Worm (Caenorhabditis elegans) whole organism, L4 larva: ENCODE measurements around the gene srv-11.

Source experiments
- F10B5.3 ChIP-seq: sonication (generic microtip); optimal IDR thresholded peaks from 2 replicates; lab custom pipeline; 2016; ENCODE audit warnings: mild to moderate bottlenecking, missing genetic modification characterization, missing compliant biosample characterization
- F26F4.8 ChIP-seq: fragments of 200-800 bp; sonication (Bioruptor generic); conservative IDR thresholded peaks from 2 replicates; pipeline ENCODE4 v1.3.6; 2022; ENCODE audit warnings: missing genetic modification characterization, missing compliant biosample characterization
- F37D6.2 ChIP-seq: sonication (generic microtip); optimal IDR thresholded peaks from 2 replicates; lab custom pipeline; 2016; ENCODE audit warnings: mild to moderate bottlenecking, missing genetic modification characterization, missing compliant biosample characterization
- F44E2.7 ChIP-seq: fragments of 200-800 bp; sonication (Bioruptor generic); IDR thresholded peaks from 2 replicates; pipeline ENCODE4 v2.1.2; 2022; ENCODE audit warnings: missing genetic modification characterization, missing compliant biosample characterization
- R02D3.7 ChIP-seq: fragments of 150-350 bp; sonication (generic microtip); optimal IDR thresholded peaks from 3 replicates; lab custom pipeline; 2014; ENCODE audit warnings: missing biosample characterization, missing genetic modification characterization
- T26A8.4 ChIP-seq: fragments of 200-800 bp; sonication (Bioruptor generic); IDR thresholded peaks from 2 replicates; pipeline ENCODE4 v1.3.6; 2022; ENCODE audit warnings: missing genetic modification characterization, missing compliant biosample characterization
- Y105C5A.15 ChIP-seq: fragments of 200-800 bp; sonication (Bioruptor generic); IDR thresholded peaks from 2 replicates; pipeline ENCODE4 v1.3.6; 2022; ENCODE audit warnings: missing genetic modification characterization, missing compliant biosample characterization
- Y5F2A.4 ChIP-seq: fragments of 200-800 bp; sonication (Bioruptor generic); optimal IDR thresholded peaks from 2 replicates; lab custom pipeline; 2018; ENCODE audit warnings: mild to moderate bottlenecking, missing genetic modification characterization, missing compliant biosample characterization
- ZK546.5 ChIP-seq, 2 experiments: sonication (generic microtip); optimal IDR thresholded peaks; 2 replicates each; lab custom pipeline; 2017; ENCODE audit warnings: missing biosample characterization in 2 of 2, missing genetic modification characterization in 2 of 2
- arid-1 ChIP-seq: fragments of 200-800 bp; sonication (Bioruptor generic); conservative IDR thresholded peaks from 2 replicates; pipeline ENCODE4 v1.3.6; 2022; ENCODE audit warnings: missing genetic modification reagents, missing genetic modification characterization, missing compliant biosample characterization
- attf-4 ChIP-seq: sonication (generic microtip); optimal IDR thresholded peaks from 3 replicates; lab custom pipeline; 2017; ENCODE audit warnings: missing biosample characterization, missing genetic modification characterization
- ceh-32 ChIP-seq: sonication (generic microtip); optimal IDR thresholded peaks from 2 replicates; lab custom pipeline; 2016; ENCODE audit warnings: mild to moderate bottlenecking, missing genetic modification characterization, missing compliant biosample characterization; ENCODE audit not compliant: poor library complexity
- ceh-44 ChIP-seq: fragments of 200-800 bp; sonication (Bioruptor generic); IDR thresholded peaks from 2 replicates; pipeline ENCODE4 v1.3.6; 2022; ENCODE audit warnings: missing genetic modification reagents, missing genetic modification characterization, missing compliant biosample characterization
- ceh-62 ChIP-seq: sonication (generic microtip); optimal IDR thresholded peaks from 2 replicates; lab custom pipeline; 2017; ENCODE audit warnings: missing biosample characterization, missing genetic modification characterization
- ctbp-1 ChIP-seq: fragments of 200-800 bp; sonication (Bioruptor generic); IDR thresholded peaks from 2 replicates; pipeline ENCODE4 v1.3.6; 2022; ENCODE audit warnings: missing genetic modification reagents, missing genetic modification characterization, missing compliant biosample characterization
- daf-12 ChIP-seq: fragments of 150-350 bp; optimal IDR thresholded peaks from 2 replicates; lab custom pipeline; 2014; ENCODE audit warnings: missing biosample characterization, missing genetic modification reagents, missing genetic modification characterization
- daf-8 ChIP-seq: fragments of 200-800 bp; sonication (Bioruptor generic); IDR thresholded peaks from 2 replicates; pipeline ENCODE4 v1.3.6; 2022; ENCODE audit warnings: missing genetic modification characterization, missing compliant biosample characterization
- dmd-6 ChIP-seq: fragments of 200-800 bp; sonication (Bioruptor generic); IDR thresholded peaks from 2 replicates; pipeline ENCODE4 v1.3.6; 2022; ENCODE audit warnings: missing genetic modification reagents, missing genetic modification characterization, missing compliant biosample characterization
- dmd-9 ChIP-seq: fragments of 200-800 bp; sonication (Bioruptor generic); IDR thresholded peaks from 2 replicates; pipeline ENCODE4 v1.3.6; 2022; ENCODE audit warnings: missing genetic modification reagents, missing genetic modification characterization, missing compliant biosample characterization
- dpl-1 ChIP-seq: fragments of 150-350 bp; optimal IDR thresholded peaks from 2 replicates; lab custom pipeline; 2014; ENCODE audit warnings: missing biosample characterization, missing genetic modification reagents, missing genetic modification characterization
- duxl-1 ChIP-seq: sonication (generic microtip); optimal IDR thresholded peaks from 2 replicates; lab custom pipeline; 2016; ENCODE audit warnings: mild to moderate bottlenecking, missing genetic modification characterization, moderate library complexity, missing compliant biosample characterization; ENCODE audit not compliant: poor library complexity
- egl-27 ChIP-seq: sonication (generic microtip); optimal IDR thresholded peaks from 3 replicates; lab custom pipeline; 2017; ENCODE audit warnings: missing biosample characterization, missing genetic modification reagents, missing genetic modification characterization
- egl-43 ChIP-seq: fragments of 200-800 bp; sonication (Bioruptor generic); IDR thresholded peaks from 2 replicates; pipeline ENCODE4 v1.3.6; 2022; ENCODE audit warnings: missing genetic modification reagents, missing genetic modification characterization, missing compliant biosample characterization
- fos-1 ChIP-seq: fragments of 150-350 bp; optimal IDR thresholded peaks from 2 replicates; lab custom pipeline; 2014; ENCODE audit warnings: missing biosample characterization, missing genetic modification characterization
- gei-8 ChIP-seq: fragments of 200-800 bp; sonication (Bioruptor generic); optimal IDR thresholded peaks from 2 replicates; lab custom pipeline; 2018; ENCODE audit warnings: mild to moderate bottlenecking, missing genetic modification characterization, missing compliant biosample characterization
- jun-1 ChIP-seq: fragments of 150-350 bp; optimal IDR thresholded peaks from 2 replicates; lab custom pipeline; 2014; ENCODE audit warnings: missing biosample characterization, missing genetic modification reagents, missing genetic modification characterization
- lin-15B ChIP-seq: fragments of 150-350 bp; sonication (generic microtip); optimal IDR thresholded peaks from 3 replicates; lab custom pipeline; 2014; ENCODE audit warnings: missing biosample characterization, missing genetic modification characterization
- lir-3 ChIP-seq: sonication (generic microtip); optimal IDR thresholded peaks from 2 replicates; lab custom pipeline; 2016; ENCODE audit warnings: mild to moderate bottlenecking, missing genetic modification characterization, missing compliant biosample characterization
- lsy-2 ChIP-seq, 2 experiments: fragments of 150-350 bp in 1 of 2; sonication (generic microtip) in 1 of 2; optimal IDR thresholded peaks; 2 replicates each; lab custom pipeline; 2014 to 2017; ENCODE audit warnings: missing biosample characterization in 2 of 2, missing genetic modification characterization in 2 of 2
- madf-5 ChIP-seq, 2 experiments: fragments of 200-800 bp; sonication (Bioruptor generic); IDR thresholded peaks; 2 replicates each; pipeline ENCODE4 v1.3.6; 2022; ENCODE audit warnings: missing compliant biosample characterization in 2 of 2, missing genetic modification characterization in 2 of 2
- madf-9 ChIP-seq: fragments of 200-800 bp; sonication (Bioruptor generic); conservative IDR thresholded peaks from 2 replicates; pipeline ENCODE4 v1.3.6; 2022; ENCODE audit warnings: missing genetic modification reagents, missing genetic modification characterization, missing compliant biosample characterization
- mdl-1 ChIP-seq, 2 experiments: fragments of 150-350 bp in 1 of 2; sonication (generic microtip) in 1 of 2; optimal IDR thresholded peaks; 2 replicates each; lab custom pipeline; 2014 to 2017; ENCODE audit warnings: missing biosample characterization in 2 of 2, missing genetic modification characterization in 2 of 2
- mdt-29 ChIP-seq: fragments of 200-800 bp; sonication (Bioruptor generic); IDR thresholded peaks from 2 replicates; pipeline ENCODE4 v1.3.6; 2022; ENCODE audit warnings: missing genetic modification reagents, missing genetic modification characterization, missing compliant biosample characterization
- mep-1 ChIP-seq: fragments of 150-350 bp; sonication (generic microtip); optimal IDR thresholded peaks from 3 replicates; lab custom pipeline; 2014; ENCODE audit warnings: missing biosample characterization, missing genetic modification characterization
- nhr-111 ChIP-seq: fragments of 200-800 bp; sonication (Bioruptor generic); optimal IDR thresholded peaks from 2 replicates; lab custom pipeline; 2018; ENCODE audit warnings: mild to moderate bottlenecking, missing genetic modification characterization, missing compliant biosample characterization
- nhr-237 ChIP-seq: sonication (generic microtip); optimal IDR thresholded peaks from 2 replicates; lab custom pipeline; 2017; ENCODE audit warnings: missing biosample characterization, missing genetic modification characterization
- nhr-25 ChIP-seq: sonication (generic microtip); optimal IDR thresholded peaks from 2 replicates; lab custom pipeline; 2017; ENCODE audit warnings: missing genetic modification characterization, mild to moderate bottlenecking, missing compliant biosample characterization, antibody characterized with exemption, moderate library complexity, borderline replicate concordance; ENCODE audit not compliant: insufficient read depth
- nhr-42 ChIP-seq: fragments of 200-800 bp; sonication (Bioruptor generic); IDR thresholded peaks from 2 replicates; pipeline ENCODE4 v1.3.6; 2022; ENCODE audit warnings: missing genetic modification characterization, missing compliant biosample characterization
- nhr-48 ChIP-seq: sonication (generic microtip); optimal IDR thresholded peaks from 2 replicates; lab custom pipeline; 2016; ENCODE audit warnings: mild to moderate bottlenecking, missing genetic modification characterization, missing compliant biosample characterization
- nhr-6 ChIP-seq: fragments of 150-350 bp; optimal IDR thresholded peaks from 2 replicates; lab custom pipeline; 2014; ENCODE audit warnings: missing biosample characterization, missing genetic modification characterization
- nhr-76 ChIP-seq: fragments of 150-350 bp; optimal IDR thresholded peaks from 2 replicates; lab custom pipeline; 2014; ENCODE audit warnings: missing biosample characterization, missing genetic modification characterization
- pha-4 ChIP-seq, 2 experiments: fragments of 150-350 bp in 1 of 2; fragments of 200-800 bp in 1 of 2; sonication (Bioruptor generic) in 1 of 2; IDR thresholded peaks in 1 of 2; optimal IDR thresholded peaks in 1 of 2; 2 replicates each; pipeline versions ENCODE4 v1.3.6 to Lab custom; 2014 to 2022; ENCODE audit warnings: missing genetic modification characterization in 2 of 2, missing genetic modification reagents in 2 of 2, missing biosample characterization in 1 of 2, missing compliant biosample characterization in 1 of 2
- php-3 ChIP-seq: fragments of 200-800 bp; sonication (Bioruptor generic); IDR thresholded peaks from 2 replicates; pipeline ENCODE4 v1.3.6; 2022; ENCODE audit warnings: missing genetic modification reagents, missing genetic modification characterization, missing compliant biosample characterization
- pqm-1 ChIP-seq: sonication (generic microtip); optimal IDR thresholded peaks from 2 replicates; lab custom pipeline; 2017; ENCODE audit warnings: missing biosample characterization, missing genetic modification characterization
- rbr-2 ChIP-seq: sonication (generic microtip); optimal IDR thresholded peaks from 2 replicates; lab custom pipeline; 2016; ENCODE audit warnings: missing genotype, missing genetic modification characterization, missing compliant biosample characterization
- spr-3 ChIP-seq: fragments of 200-800 bp; sonication (Bioruptor generic); optimal IDR thresholded peaks from 2 replicates; lab custom pipeline; 2018; ENCODE audit warnings: mild to moderate bottlenecking, missing genetic modification characterization, missing compliant biosample characterization
- tra-1 ChIP-seq: fragments of 200-800 bp; sonication (Bioruptor generic); IDR thresholded peaks from 2 replicates; pipeline ENCODE4 v1.3.6; 2022; ENCODE audit warnings: missing genetic modification reagents, missing genetic modification characterization, missing compliant biosample characterization
- vab-7 ChIP-seq: fragments of 200-800 bp; sonication (Bioruptor generic); IDR thresholded peaks from 2 replicates; pipeline ENCODE4 v1.3.6; 2022; ENCODE audit warnings: missing genetic modification reagents, missing genetic modification characterization, missing compliant biosample characterization
- zag-1 ChIP-seq: fragments of 150-350 bp; optimal IDR thresholded peaks from 2 replicates; lab custom pipeline; 2014; ENCODE audit warnings: missing biosample characterization, missing genetic modification characterization
- zip-11 ChIP-seq: fragments of 200-800 bp; sonication (Bioruptor generic); IDR thresholded peaks from 2 replicates; pipeline ENCODE4 v1.3.6; 2022; ENCODE audit warnings: missing genetic modification characterization, missing compliant biosample characterization
- ztf-11 ChIP-seq: fragments of 150-350 bp; optimal IDR thresholded peaks from 2 replicates; lab custom pipeline; 2014; ENCODE audit warnings: missing biosample characterization, missing genetic modification characterization

srv-11 gene

DNA sequence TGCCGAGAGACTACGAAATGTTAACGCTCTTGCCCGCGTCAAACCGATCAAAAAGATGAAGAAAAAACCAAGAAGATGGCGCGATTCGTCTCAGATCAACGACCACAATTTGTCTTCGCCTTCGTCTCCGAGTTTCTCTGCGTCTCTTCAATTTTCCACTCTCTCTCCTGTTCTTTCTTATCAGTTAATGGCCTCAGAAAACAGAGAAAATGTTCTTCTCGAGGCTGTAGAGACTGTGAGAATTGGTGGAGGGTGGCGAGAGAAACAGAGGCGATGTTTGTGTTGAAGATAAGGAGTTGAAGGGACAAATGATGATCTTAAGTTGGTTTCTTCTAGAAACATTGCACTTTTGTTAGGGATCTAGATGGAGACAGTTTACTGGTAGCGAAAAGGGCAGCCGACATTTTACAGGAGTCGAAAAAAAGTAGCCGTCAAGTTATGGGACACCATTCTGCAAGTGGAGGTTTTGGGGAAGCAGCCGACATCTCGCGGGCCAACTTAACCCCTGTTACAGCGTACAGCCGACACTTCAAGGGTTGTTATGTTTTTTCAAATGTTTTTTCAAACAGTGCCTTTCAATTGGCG is 40.5 kb downstream of the srv-11 start (continued):
- no peak; the same call in none of the 2 replicates for TF ChIP-seq tra-1 (GFP tag; lab: Robert Waterston, UW)
- peak; percentile 17 for TF ChIP-seq dpl-1 (GFP tag; lab: Kevin White, UChicago)
- no peak for TF ChIP-seq egl-43 (GFP tag; lab: Robert Waterston, UW)
- no peak for TF ChIP-seq vab-7 (GFP tag; lab: Robert Waterston, UW)
- TF ChIP-seq F37D6.2 (tag; lab: Kevin White, UChicago) = no peak
- no peak for TF ChIP-seq lsy-2 (tag; optimal IDR thresholded peaks at IDR 0.05; lab: Kevin White, UChicago)
- no peak for TF ChIP-seq spr-3 (GFP tag; lab: Kevin White, UChicago)
- TF ChIP-seq ztf-11 (tag; lab: Kevin White, UChicago) = no peak
- no peak for TF ChIP-seq T26A8.4 (GFP tag; lab: Robert Waterston, UW)
- no peak for TF ChIP-seq zag-1
- TF ChIP-seq F44E2.7 (GFP tag; lab: Robert Waterston, UW) = no peak
- no peak for TF ChIP-seq ZK546.5 (tag; optimal IDR thresholded peaks at IDR 0.05; lab: Kevin White, UChicago)
- no peak for TF ChIP-seq nhr-111 (GFP tag; lab: Kevin White, UChicago)
- TF ChIP-seq F10B5.3 (tag; lab: Kevin White, UChicago) = no peak
- no peak for TF ChIP-seq ceh-44 (GFP tag; lab: Robert Waterston, UW)
- TF ChIP-seq nhr-25 (tag; lab: Kevin White, UChicago) = peak; percentile 32
- TF ChIP-seq daf-8 = no peak
- peak; percentile 100 for TF ChIP-seq dmd-6 (GFP tag; lab: Robert Waterston, UW)
- TF ChIP-seq lin-15B (tag; lab: Kevin White, UChicago) = no peak
- no peak for TF ChIP-seq daf-12 (tag; lab: Kevin White, UChicago)
- peak; percentile 77 for TF ChIP-seq pqm-1 (tag; lab: Kevin White, UChicago)
- no peak for TF ChIP-seq fos-1 (tag; lab: Kevin White, UChicago)
- TF ChIP-seq R02D3.7 (tag; lab: Kevin White, UChicago) = no peak
- peak; percentile 78 for TF ChIP-seq mep-1 (tag; lab: Kevin White, UChicago)
- no peak for TF ChIP-seq F26F4.8 (GFP tag; lab: Robert Waterston, UW)
- TF ChIP-seq ctbp-1 (GFP tag; lab: Robert Waterston, UW) = no peak
- TF ChIP-seq pha-4 (GFP tag; IDR thresholded peaks at IDR 0.05; lab: Robert Waterston, UW) = peak; percentile 48; the same call in 1 of the 2 replicates
- no peak for TF ChIP-seq pha-4 (tag; optimal IDR thresholded peaks at IDR 0.05; lab: Kevin White, UChicago)
- no peak for TF ChIP-seq attf-4 (tag; lab: Kevin White, UChicago)
- TF ChIP-seq lir-3 (tag; lab: Kevin White, UChicago) = no peak
- no peak for TF ChIP-seq dmd-9 (GFP tag; lab: Robert Waterston, UW)
- no peak for TF ChIP-seq arid-1 (GFP tag; lab: Robert Waterston, UW)
- peak; percentile 68 for TF ChIP-seq duxl-1 (tag; lab: Kevin White, UChicago)
- TF ChIP-seq madf-5 (GFP tag; IDR thresholded peaks at IDR 0.05; lab: Robert Waterston, UW) = no peak
- TF ChIP-seq Y105C5A.15 = no peak
- TF ChIP-seq mdt-29 = no peak
- no peak for TF ChIP-seq Y5F2A.4 (GFP tag; lab: Kevin White, UChicago)
- no peak for TF ChIP-seq madf-9 (GFP tag; lab: Robert Waterston, UW)
- TF ChIP-seq ceh-62 (tag; lab: Kevin White, UChicago) = no peak
- TF ChIP-seq egl-27 (tag; lab: Kevin White, UChicago) = no peak
- TF ChIP-seq php-3 (GFP tag; lab: Robert Waterston, UW) = no peak; the same call in 1 of the 2 replicates
- no peak for TF ChIP-seq nhr-76
- TF ChIP-seq ceh-32 (tag; lab: Kevin White, UChicago) = no peak
- peak; percentile 44 for TF ChIP-seq jun-1 (tag; lab: Kevin White, UChicago)
- TF ChIP-seq rbr-2 (tag; lab: Kevin White, UChicago) = peak; percentile 20
- TF ChIP-seq nhr-237 (tag; lab: Kevin White, UChicago) = no peak
- no peak for TF ChIP-seq nhr-6 (tag; lab: Kevin White, UChicago)
- peak in 1 of 2 experiments; percentile 86 for TF ChIP-seq mdl-1 (tag; optimal IDR thresholded peaks at IDR 0.05; lab: Kevin White, UChicago)
- no peak for TF ChIP-seq gei-8 (GFP tag; lab: Kevin White, UChicago)
- no peak for TF ChIP-seq zip-11 (GFP tag; lab: Robert Waterston, UW)
- TF ChIP-seq nhr-42 (GFP tag; lab: Robert Waterston, UW) = no peak
- peak; percentile 94 for TF ChIP-seq nhr-48 (tag; lab: Kevin White, UChicago)
